Worm (Caenorhabditis elegans): ENCODE data around the gene cyp-13A10.

Gene cyp-13A10

ce11 chrII:9668959-9669358, 6.3 kb upstream of the cyp-13A10 start, which contains the start of gene taf-8:
Gene taf-8, plus strand, starts transcription at chrII:9669318.
- TF ChIP-seq fkh-10 (GFP tag; optimal IDR thresholded peaks at IDR 0.05) (peak; percentile 26), Y75B8A.6 (GFP tag; IDR thresholded peaks at IDR 0.05) (no peak), mes-2 (tag; optimal IDR thresholded peaks at IDR 0.05; ENCODE audit: poor library complexity, severe bottlenecking) (peak; percentile 60), vab-7 (GFP tag; IDR thresholded peaks at IDR 0.05) (no peak), nhr-77 (tag; optimal IDR thresholded peaks at IDR 0.05) (no peak), unc-62 (GFP tag; optimal IDR thresholded peaks at IDR 0.05 in 1 of 2) (peak in 1 of 2 experiments; percentile 59), unc-62 (tag; optimal IDR thresholded peaks at IDR 0.05) (no peak), Y48G9A.11 (GFP tag; IDR thresholded peaks at IDR 0.05) (peak; percentile 98), ceh-20 (GFP tag; IDR thresholded peaks at IDR 0.05) (no peak), ztf-7 (tag; optimal IDR thresholded peaks at IDR 0.05) (no peak), spr-1 (tag; optimal IDR thresholded peaks at IDR 0.05) (no peak), egl-43 (GFP tag; IDR thresholded peaks at IDR 0.05) (no peak), F44E2.7 (GFP tag; IDR thresholded peaks at IDR 0.05) (no peak), nhr-28 (tag; optimal IDR thresholded peaks at IDR 0.05) (peak; percentile 9), dpl-1 (GFP tag; optimal IDR thresholded peaks at IDR 0.05) (peak; percentile 66), R02D3.7 (tag; optimal IDR thresholded peaks at IDR 0.05) (peak; percentile 68), T20F7.1 (GFP tag; optimal IDR thresholded peaks at IDR 0.05) (peak; percentile 97), daf-16 (GFP tag; optimal IDR thresholded peaks at IDR 0.05) (no peak), daf-16 (tag; optimal IDR thresholded peaks at IDR 0.05) (peak; percentile 42), gei-8 (GFP tag; optimal IDR thresholded peaks at IDR 0.05) (no peak), nhr-41 (GFP tag; IDR thresholded peaks at IDR 0.05) (no peak), zip-2 (tag; optimal IDR thresholded peaks at IDR 0.05) (no peak), mep-1 (tag; optimal IDR thresholded peaks at IDR 0.05) (no peak), nhr-11 (tag; optimal IDR thresholded peaks at IDR 0.05) (peak; percentile 21), lsy-2 (tag; optimal IDR thresholded peaks at IDR 0.05) (peak in 1 of 2 experiments; percentile 82), ZK337.2 (GFP tag; IDR thresholded peaks at IDR 0.05) (no peak), daf-8 (GFP tag; IDR thresholded peaks at IDR 0.05) (no peak), hlh-30 (tag; optimal IDR thresholded peaks at IDR 0.05; ENCODE audit: insufficient read depth) (no peak), ceh-32 (tag; optimal IDR thresholded peaks at IDR 0.05; ENCODE audit: poor library complexity) (no peak), aha-1 (tag) (peak; percentile 78)

ce11 chrII:9667382-9667781, 4.7 kb upstream of the cyp-13A10 start, which contains the start of gene ZK1320.11:
Gene ZK1320.11, plus strand, starts transcription at chrII:9667624.
- TF ChIP-seq hif-1 (tag; optimal IDR thresholded peaks at IDR 0.05) (no peak), fkh-10 (GFP tag; optimal IDR thresholded peaks at IDR 0.05) (no peak), F44E2.7 (GFP tag; IDR thresholded peaks at IDR 0.05) (no peak), T20F7.1 (GFP tag; optimal IDR thresholded peaks at IDR 0.05) (peak; percentile 46), spr-1 (tag; optimal IDR thresholded peaks at IDR 0.05) (no peak), nhr-28 (tag; optimal IDR thresholded peaks at IDR 0.05) (no peak), Y48G9A.11 (GFP tag; IDR thresholded peaks at IDR 0.05) (no peak), zip-2 (tag; optimal IDR thresholded peaks at IDR 0.05) (no peak), ceh-82 (tag; optimal IDR thresholded peaks at IDR 0.05) (no peak), daf-16 (GFP tag; optimal IDR thresholded peaks at IDR 0.05) (no peak), daf-16 (tag; optimal IDR thresholded peaks at IDR 0.05) (peak; percentile 42), arid-1 (GFP tag; conservative IDR thresholded peaks at IDR 0.05) (no peak), vab-7 (GFP tag; IDR thresholded peaks at IDR 0.05) (no peak), unc-62 (GFP tag; optimal IDR thresholded peaks at IDR 0.05 in 1 of 2) (no peak), unc-62 (tag; optimal IDR thresholded peaks at IDR 0.05) (no peak), D1046.2 (GFP tag; IDR thresholded peaks at IDR 0.05) (no peak)

DNA sequence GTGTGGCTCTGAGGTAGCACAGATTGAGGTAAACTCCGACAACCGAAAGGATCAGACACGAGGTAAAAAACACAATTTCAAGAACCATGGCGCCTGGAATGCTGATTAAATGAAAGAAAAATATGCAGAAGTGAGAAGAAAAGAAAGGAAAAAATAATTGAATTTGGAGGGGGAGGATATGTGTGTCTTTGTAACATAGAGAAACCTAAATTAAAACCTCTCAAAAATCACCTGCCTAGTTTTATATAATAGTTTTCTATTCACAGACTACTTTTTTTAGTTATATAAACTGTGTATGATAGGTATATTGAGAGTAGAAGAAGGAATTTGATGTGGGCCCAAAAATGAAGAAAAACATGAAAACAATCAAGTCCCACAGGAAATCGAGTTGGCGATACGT, 2.9 kb upstream of the cyp-13A10 start, which contains the start of gene ZK1320.5:
ZK1320.5 (minus strand) TSS at position 101 of the 400 bp plus-strand sequence.
- TF ChIP-seq nhr-28 (tag; optimal IDR thresholded peaks at IDR 0.05) (no peak), jun-1 (tag; optimal IDR thresholded peaks at IDR 0.05) (no peak), hlh-30 (tag; optimal IDR thresholded peaks at IDR 0.05; ENCODE audit: insufficient read depth) (no peak), hlh-11 (tag; optimal IDR thresholded peaks at IDR 0.05) (no peak), dmd-6 (GFP tag; IDR thresholded peaks at IDR 0.05) (no peak), cey-2 (tag; optimal IDR thresholded peaks at IDR 0.05; ENCODE audit: borderline replicate concordance, insufficient read depth) (no peak), lir-3 (tag; optimal IDR thresholded peaks at IDR 0.05) (no peak), aly-2 (tag; optimal IDR thresholded peaks at IDR 0.05) (no peak), snpc-4 (tag; optimal IDR thresholded peaks at IDR 0.05) (no peak), zfp-3 (GFP tag; conservative IDR thresholded peaks at IDR 0.05) (no peak), zfp-2 (tag; optimal IDR thresholded peaks at IDR 0.05) (no peak), unc-130 (GFP tag; optimal IDR thresholded peaks at IDR 0.05) (no peak), lin-39 (tag; optimal IDR thresholded peaks at IDR 0.05) (no peak), vab-7 (GFP tag; IDR thresholded peaks at IDR 0.05) (no peak), lin-15B (tag; optimal IDR thresholded peaks at IDR 0.05) (no peak), ZK337.2 (GFP tag; IDR thresholded peaks at IDR 0.05) (no peak), nhr-41 (GFP tag; IDR thresholded peaks at IDR 0.05) (no peak), lin-29 (GFP tag; IDR thresholded peaks at IDR 0.05) (no peak)
